Worm (Caenorhabditis elegans): ENCODE data around the gene sre-54.

Gene sre-54

ce11 chrII:12353816-12354215, 21.1 kb downstream of the sre-54 start:
- TF ChIP-seq crh-2 (tag; optimal IDR thresholded peaks at IDR 0.05) (peak; percentile 60), egl-27 (tag; optimal IDR thresholded peaks at IDR 0.05) (no peak), mdl-1 (tag; optimal IDR thresholded peaks at IDR 0.05) (no peak), mab-5 (tag; optimal IDR thresholded peaks at IDR 0.05) (no peak), C34F6.9 (tag; optimal IDR thresholded peaks at IDR 0.05) (peak; percentile 33), lin-11 (tag; optimal IDR thresholded peaks at IDR 0.05) (no peak), nhr-129 (tag; optimal IDR thresholded peaks at IDR 0.05) (peak; percentile 34), nhr-11 (tag; optimal IDR thresholded peaks at IDR 0.05) (no peak), ztf-4 (tag; optimal IDR thresholded peaks at IDR 0.05) (no peak), snpc-4 (tag; optimal IDR thresholded peaks at IDR 0.05) (no peak)

ce11 chrII:12362262-12362661, 29.5 kb downstream of the sre-54 start:
- TF ChIP-seq sem-4 (tag; optimal IDR thresholded peaks at IDR 0.05) (no peak), ztf-4 (tag; optimal IDR thresholded peaks at IDR 0.05) (no peak), nhr-6 (tag; optimal IDR thresholded peaks at IDR 0.05) (no peak), nhr-21 (tag; optimal IDR thresholded peaks at IDR 0.05) (no peak), nhr-12 (tag; optimal IDR thresholded peaks at IDR 0.05) (no peak), ceh-16 (tag; optimal IDR thresholded peaks at IDR 0.05) (no peak), gmeb-1 (tag; optimal IDR thresholded peaks at IDR 0.05) (no peak), nhr-10 (tag; optimal IDR thresholded peaks at IDR 0.05) (no peak)

- no peak for TF ChIP-seq nhr-11 (tag; optimal IDR thresholded peaks at IDR 0.05)
Observed at ce11 chrII:12369202-12369601, 36.5 kb downstream of the sre-54 start.

- TF ChIP-seq unc-55 (GFP tag; optimal IDR thresholded peaks at IDR 0.05) (peak; percentile 25), peb-1 (tag; optimal IDR thresholded peaks at IDR 0.05) (no peak), blmp-1 (tag; optimal IDR thresholded peaks at IDR 0.05; ENCODE audit: insufficient read depth) (no peak), aly-2 (tag; optimal IDR thresholded peaks at IDR 0.05) (no peak), C34F6.9 (tag; optimal IDR thresholded peaks at IDR 0.05) (no peak), egl-27 (tag; optimal IDR thresholded peaks at IDR 0.05) (no peak), ztf-11 (tag; optimal IDR thresholded peaks at IDR 0.05) (no peak), nhr-6 (tag; optimal IDR thresholded peaks at IDR 0.05) (no peak), nhr-129 (tag; optimal IDR thresholded peaks at IDR 0.05) (peak; percentile 32), ztf-1 (GFP tag; conservative IDR thresholded peaks at IDR 0.05) (no peak), zag-1 (tag; optimal IDR thresholded peaks at IDR 0.05) (peak; percentile 50), nhr-10 (tag; optimal IDR thresholded peaks at IDR 0.05) (no peak), nhr-237 (tag; optimal IDR thresholded peaks at IDR 0.05) (no peak)
Observed at ce11 chrII:12373921-12374320, 41.2 kb downstream of the sre-54 start.

- no peak for TF ChIP-seq unc-62 (GFP tag; optimal IDR thresholded peaks at IDR 0.05)
- TF ChIP-seq nhr-129 (tag; optimal IDR thresholded peaks at IDR 0.05), result peak; percentile 59
Observed at ce11 chrII:12378793-12379192, 46.1 kb downstream of the sre-54 start.

- no peak for TF ChIP-seq sem-4 (tag; optimal IDR thresholded peaks at IDR 0.05)
- no peak for TF ChIP-seq ama-1 (optimal IDR thresholded peaks at IDR 0.05)
- no peak for TF ChIP-seq ZK546.5 (tag; optimal IDR thresholded peaks at IDR 0.05)
Observed at ce11 chrII:12379430-12379829, 46.7 kb downstream of the sre-54 start, which contains the start of gene marc-5. marc-5 (minus strand) TSS chrII:12379530.

- no peak for TF ChIP-seq blmp-1 (tag; optimal IDR thresholded peaks at IDR 0.05; ENCODE audit: insufficient read depth)
- no peak for TF ChIP-seq mdl-1 (tag; optimal IDR thresholded peaks at IDR 0.05)
- TF ChIP-seq unc-39 (tag; optimal IDR thresholded peaks at IDR 0.05), result no peak
- no peak for TF ChIP-seq ceh-82 (tag; optimal IDR thresholded peaks at IDR 0.05)
- no peak for TF ChIP-seq nhr-10 (tag; optimal IDR thresholded peaks at IDR 0.05)
- TF ChIP-seq skn-1 (tag; optimal IDR thresholded peaks at IDR 0.05), result no peak
- no peak for TF ChIP-seq nhr-237 (tag; optimal IDR thresholded peaks at IDR 0.05)
- TF ChIP-seq nhr-11 (tag; optimal IDR thresholded peaks at IDR 0.05), result no peak
- TF ChIP-seq nhr-23 (tag; optimal IDR thresholded peaks at IDR 0.05), result no peak
- no peak for TF ChIP-seq gmeb-1 (tag; optimal IDR thresholded peaks at IDR 0.05)
- TF ChIP-seq fos-1 (tag; optimal IDR thresholded peaks at IDR 0.05), result no peak
- TF ChIP-seq sma-9 (GFP tag; optimal IDR thresholded peaks at IDR 0.05), result no peak
- TF ChIP-seq sma-9 (tag; optimal IDR thresholded peaks at IDR 0.05), result no peak
- TF ChIP-seq crh-2 (tag; optimal IDR thresholded peaks at IDR 0.05), result no peak
- TF ChIP-seq nhr-25 (tag; optimal IDR thresholded peaks at IDR 0.05), result no peak
Observed at ce11 chrII:12380888-12381287, 48.2 kb downstream of the sre-54 start.
